Fruit fly (Drosophila melanogaster): ENCODE measurements around the gene CycK.

CycK gene

dm6 chr2L:22139960-22140359 is 10.0 kb upstream of the CycK start (continued):
- TF ChIP-seq exex (tag; optimal IDR thresholded peaks at IDR 0.05) (peak; percentile 9), emc (GFP tag; optimal IDR thresholded peaks at IDR 0.05) (no peak), CG9727 (GFP tag; optimal IDR thresholded peaks at IDR 0.05) (no peak), CG8388 (GFP tag; optimal IDR thresholded peaks at IDR 0.05) (peak; percentile 76), usp (GFP tag; optimal IDR thresholded peaks at IDR 0.05) (no peak), HLH54F (GFP tag; optimal IDR thresholded peaks at IDR 0.05) (no peak), gfzf (GFP tag; optimal IDR thresholded peaks at IDR 0.05) (no peak), D19A (tag; optimal IDR thresholded peaks at IDR 0.05) (peak; percentile 26), D19B (GFP tag; optimal IDR thresholded peaks at IDR 0.05) (peak; percentile 31), CG6272 (GFP tag; IDR thresholded peaks at IDR 0.05) (no peak), mirr (GFP tag; optimal IDR thresholded peaks at IDR 0.05) (peak; percentile 17), Sry-δ (GFP tag; optimal IDR thresholded peaks at IDR 0.05) (no peak), vnd (GFP tag; IDR thresholded peaks at IDR 0.05; ENCODE audit: partially characterized antibody) (no peak), CG10267 (tag; optimal IDR thresholded peaks at IDR 0.05) (no peak), kay (GFP tag; optimal IDR thresholded peaks at IDR 0.05) (no peak), knrl (GFP tag; IDR thresholded peaks at IDR 0.05; ENCODE audit: partially characterized antibody) (no peak), zen2 (GFP tag; IDR thresholded peaks at IDR 0.05; ENCODE audit: partially characterized antibody) (no peak), CG4282 (GFP tag; optimal IDR thresholded peaks at IDR 0.05) (no peak), ro (GFP tag; IDR thresholded peaks at IDR 0.05) (no peak), CG2202 (tag; optimal IDR thresholded peaks at IDR 0.05) (no peak), cas (GFP tag; IDR thresholded peaks at IDR 0.05) (no peak), CG18764 (GFP tag; optimal IDR thresholded peaks at IDR 0.05) (no peak), tna (GFP tag; IDR thresholded peaks at IDR 0.05; ENCODE audit: partially characterized antibody) (no peak), grn (GFP tag; optimal IDR thresholded peaks at IDR 0.05) (peak; percentile 9), lab (GFP tag; optimal IDR thresholded peaks at IDR 0.05) (no peak), CG2678 (tag; optimal IDR thresholded peaks at IDR 0.05) (no peak), Sox102F (GFP tag; optimal IDR thresholded peaks at IDR 0.05) (no peak), inv (GFP tag; IDR thresholded peaks at IDR 0.05; ENCODE audit: partially characterized antibody) (no peak), tgo (GFP tag; IDR thresholded peaks at IDR 0.05) (no peak), ab (GFP tag; optimal IDR thresholded peaks at IDR 0.05) (no peak)

DNA sequence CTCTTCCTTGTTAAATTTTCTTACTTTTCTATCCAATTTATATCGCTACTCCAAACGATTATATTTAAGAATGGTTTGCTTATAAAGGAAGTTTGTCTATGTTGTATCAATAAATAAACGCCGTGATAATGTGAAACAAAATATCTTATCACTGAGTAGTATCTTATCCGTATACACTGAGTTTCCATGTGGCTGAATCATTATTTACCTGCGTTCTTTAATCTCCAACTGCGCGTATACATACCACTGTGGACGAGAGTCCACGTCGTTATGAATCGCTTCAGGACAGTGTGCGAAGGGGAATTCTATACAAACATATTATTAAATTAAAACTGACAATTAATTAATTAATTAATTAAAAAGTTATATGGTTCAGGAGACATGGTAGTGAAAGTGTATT is 9.4 kb upstream of the CycK start:
- TF ChIP-seq pfk (GFP tag; optimal IDR thresholded peaks at IDR 0.05) (no peak), CG11456 (GFP tag; IDR thresholded peaks at IDR 0.05) (no peak), hkb (optimal IDR thresholded peaks at IDR 0.05) (no peak), hkb (GFP tag; IDR thresholded peaks at IDR 0.05) (no peak), lov (optimal IDR thresholded peaks at IDR 0.05) (no peak), lov (GFP tag; IDR thresholded peaks at IDR 0.05) (no peak), mam (GFP tag; optimal IDR thresholded peaks at IDR 0.05) (no peak), CG4424 (GFP tag; optimal IDR thresholded peaks at IDR 0.05) (no peak), CG9727 (GFP tag; optimal IDR thresholded peaks at IDR 0.05) (no peak), CG1647 (GFP tag; optimal IDR thresholded peaks at IDR 0.05) (no peak), Max (GFP tag; optimal IDR thresholded peaks at IDR 0.05) (no peak), tup (GFP tag; optimal IDR thresholded peaks at IDR 0.05) (no peak), CG10979 (tag; optimal IDR thresholded peaks at IDR 0.05) (no peak), hbn (GFP tag; IDR thresholded peaks at IDR 0.05; ENCODE audit: partially characterized antibody) (no peak), Asciz (GFP tag; optimal IDR thresholded peaks at IDR 0.05) (no peak), mirr (GFP tag; optimal IDR thresholded peaks at IDR 0.05) (peak; percentile 61), p53 (GFP tag; optimal IDR thresholded peaks at IDR 0.05) (no peak), CG13424 (tag; optimal IDR thresholded peaks at IDR 0.05) (no peak), CG18619 (GFP tag; optimal IDR thresholded peaks at IDR 0.05) (no peak), Ptx1 (GFP tag; IDR thresholded peaks at IDR 0.05) (no peak), sens (GFP tag) (peak; percentile 16), Dbx (GFP tag; IDR thresholded peaks at IDR 0.05) (no peak), fu2 (GFP tag; optimal IDR thresholded peaks at IDR 0.05) (no peak), Dip3 (GFP tag; optimal IDR thresholded peaks at IDR 0.05) (no peak), C15 (GFP tag; IDR thresholded peaks at IDR 0.05) (no peak), lmd (GFP tag; IDR thresholded peaks at IDR 0.05) (no peak)
